Fruit fly (Drosophila melanogaster) whole organism, wandering third instar larva: ENCODE measurements around the gene CG17751.

Experiments
- HLH106 ChIP-seq: fragments of 200-800 bp; optimal IDR thresholded peaks from 3 replicates; lab custom pipeline; 2019; ENCODE audit warnings: missing biosample characterization, mild to moderate bottlenecking, missing genetic modification characterization, moderate library complexity
- Mio ChIP-seq: sonication (Bioruptor generic); optimal IDR thresholded peaks from 2 replicates; lab custom pipeline; 2016; ENCODE audit warnings: missing biosample characterization, missing genetic modification characterization

DNA sequence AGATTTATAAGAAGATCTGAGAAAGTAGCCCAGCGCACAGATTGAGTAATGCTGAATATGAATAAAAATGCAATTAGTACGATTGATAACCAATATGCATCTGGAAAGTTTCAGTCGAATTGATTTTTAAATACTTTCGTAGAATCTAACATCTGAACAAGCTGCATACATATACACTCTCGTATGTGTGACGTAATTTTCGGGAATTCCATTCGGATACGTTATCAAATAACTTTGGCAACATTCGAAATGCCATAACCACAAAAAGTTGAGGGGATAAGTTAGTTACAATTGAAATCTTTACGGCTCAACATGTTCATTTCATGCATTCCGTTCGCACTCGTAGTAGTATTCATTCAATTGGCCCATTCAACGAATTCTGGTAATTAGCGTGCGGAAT, 43.7 kb downstream of the CG17751 start, which contains the start of gene CG31219:
- TF ChIP-seq Mio (GFP tag; lab: Kevin White, UChicago), result no peak
- TF ChIP-seq HLH106 (tag; lab: Kevin White, UChicago), result no peak
